Worm (Caenorhabditis elegans) whole organism, L4 larva: ENCODE data around the gene mrpl-12.

ENCODE experiments used
- ceh-28 ChIP-seq: fragments of 150-350 bp; optimal IDR thresholded peaks from 2 replicates; lab custom pipeline; 2014; ENCODE audit warnings: missing biosample characterization, missing genetic modification reagents, missing genetic modification characterization
- ceh-82 ChIP-seq: sonication (generic microtip); optimal IDR thresholded peaks from 2 replicates; lab custom pipeline; 2017; ENCODE audit warnings: missing biosample characterization, missing genetic modification characterization
- ces-1 ChIP-seq: fragments of 150-350 bp; sonication (generic microtip); optimal IDR thresholded peaks from 4 replicates; lab custom pipeline; 2014; ENCODE audit warnings: missing biosample characterization, missing genetic modification reagents, missing genetic modification characterization
- duxl-1 ChIP-seq: sonication (generic microtip); optimal IDR thresholded peaks from 2 replicates; lab custom pipeline; 2016; ENCODE audit warnings: mild to moderate bottlenecking, missing genetic modification characterization, moderate library complexity, missing compliant biosample characterization; ENCODE audit not compliant: poor library complexity
- hlh-30 ChIP-seq: sonication (generic microtip); optimal IDR thresholded peaks from 2 replicates; lab custom pipeline; 2017; ENCODE audit warnings: antibody characterized with exemption, mild to moderate bottlenecking, missing genetic modification characterization, missing compliant biosample characterization; ENCODE audit not compliant: insufficient read depth
- jun-1 ChIP-seq: fragments of 150-350 bp; optimal IDR thresholded peaks from 2 replicates; lab custom pipeline; 2014; ENCODE audit warnings: missing biosample characterization, missing genetic modification reagents, missing genetic modification characterization
- lin-39 ChIP-seq: fragments of 150-350 bp; optimal IDR thresholded peaks from 2 replicates; lab custom pipeline; 2014; ENCODE audit warnings: missing biosample characterization, missing genetic modification reagents, missing genetic modification characterization
- nhr-11 ChIP-seq: fragments of 150-350 bp; optimal IDR thresholded peaks from 2 replicates; lab custom pipeline; 2014; ENCODE audit warnings: missing biosample characterization, missing genetic modification characterization
- pha-4 ChIP-seq, 2 experiments: fragments of 150-350 bp in 1 of 2; fragments of 200-800 bp in 1 of 2; sonication (Bioruptor generic) in 1 of 2; IDR thresholded peaks in 1 of 2; optimal IDR thresholded peaks in 1 of 2; 2 replicates each; pipeline versions ENCODE4 v1.3.6 to Lab custom; 2014 to 2022; ENCODE audit warnings: missing genetic modification characterization in 2 of 2, missing genetic modification reagents in 2 of 2, missing biosample characterization in 1 of 2, missing compliant biosample characterization in 1 of 2
- pqm-1 ChIP-seq: sonication (generic microtip); optimal IDR thresholded peaks from 2 replicates; lab custom pipeline; 2017; ENCODE audit warnings: missing biosample characterization, missing genetic modification characterization

- no peak for TF ChIP-seq nhr-11 (tag; lab: Kevin White, UChicago)
- no peak for TF ChIP-seq jun-1 (tag; lab: Kevin White, UChicago)
- TF ChIP-seq pha-4 (GFP tag; IDR thresholded peaks at IDR 0.05; lab: Robert Waterston, UW): no peak
- no peak for TF ChIP-seq pha-4 (tag; optimal IDR thresholded peaks at IDR 0.05; lab: Kevin White, UChicago)
- TF ChIP-seq pqm-1: no peak
- TF ChIP-seq lin-39: no peak
- no peak for TF ChIP-seq hlh-30 (tag; lab: Kevin White, UChicago)
- TF ChIP-seq ces-1 (GFP tag; lab: Kevin White, UChicago): no peak
- no peak for TF ChIP-seq ceh-82
- no peak for TF ChIP-seq ceh-28 (tag; lab: Kevin White, UChicago)
- no peak for TF ChIP-seq duxl-1 (tag; lab: Kevin White, UChicago)
Observed at ce11 chrIII:10754379-10754778, 46.8 kb downstream of the mrpl-12 start.
